Worm (Caenorhabditis elegans) whole organism, young adult: ENCODE results near the gene atp-4.

Experiments
- F39B2.1 ChIP-seq: fragments of 200-800 bp; sonication (Bioruptor generic); IDR thresholded peaks from 2 replicates; pipeline ENCODE4 v1.3.6; 2022; ENCODE audit warnings: missing genetic modification reagents, missing genetic modification characterization, missing compliant biosample characterization
- F57C9.4 ChIP-seq: sonication (generic microtip); optimal IDR thresholded peaks from 2 replicates; lab custom pipeline; 2017; ENCODE audit warnings: mild to moderate bottlenecking, missing genetic modification characterization, missing compliant biosample characterization
- K11D2.4 ChIP-seq: fragments of 200-800 bp; sonication (Bioruptor generic); IDR thresholded peaks from 2 replicates; pipeline ENCODE4 v1.3.6; 2022; ENCODE audit warnings: missing genetic modification reagents, missing genetic modification characterization, missing compliant biosample characterization
- ama-1 ChIP-seq, 3 experiments: fragments of 150-350 bp in 1 of 3; sonication (generic microtip) in 2 of 3; optimal IDR thresholded peaks; 2 replicates each; lab custom pipeline; 2014 to 2018; ENCODE audit warnings: missing biosample characterization in 2 of 3, missing genetic modification characterization in 2 of 3, missing genetic modification reagents in 2 of 3
- egl-44 ChIP-seq: fragments of 200-800 bp; sonication (Bioruptor generic); IDR thresholded peaks from 2 replicates; pipeline ENCODE4 v1.3.6; 2022; ENCODE audit warnings: missing genetic modification reagents, missing genetic modification characterization, missing compliant biosample characterization
- madf-10 ChIP-seq: sonication (generic microtip); optimal IDR thresholded peaks from 2 replicates; lab custom pipeline; 2016; ENCODE audit warnings: mild to moderate bottlenecking, missing genetic modification characterization, missing compliant biosample characterization
- mel-28 ChIP-seq: sonication (generic microtip); optimal IDR thresholded peaks from 2 replicates; lab custom pipeline; 2016; ENCODE audit warnings: borderline replicate concordance, mild to moderate bottlenecking, missing genetic modification characterization, missing compliant biosample characterization
- mes-4 ChIP-seq: sonication (generic microtip); optimal IDR thresholded peaks from 2 replicates; lab custom pipeline; 2016; ENCODE audit warnings: missing genotype, missing genetic modification characterization, missing compliant biosample characterization

DNA sequence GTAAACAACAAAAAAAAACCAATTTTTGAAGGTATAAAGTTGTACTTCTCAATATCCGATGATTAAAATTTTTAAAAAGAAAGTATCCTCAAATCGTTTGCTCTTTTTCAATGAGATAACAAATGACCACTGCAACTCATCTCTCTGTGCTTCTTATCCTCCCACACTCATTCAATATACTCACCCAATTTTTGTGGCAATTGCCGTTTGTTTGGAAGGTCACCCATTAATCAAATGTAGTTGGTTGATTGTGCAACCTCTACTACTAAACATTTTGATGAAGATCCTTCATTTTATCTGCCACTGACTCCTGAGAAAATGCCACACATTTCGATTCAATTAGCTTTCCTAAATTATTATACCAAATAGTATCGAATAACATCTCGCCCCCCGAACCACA, 40.8 kb upstream of the atp-4 start:
- TF ChIP-seq egl-44 (GFP tag; lab: Robert Waterston, UW) (no peak), mes-4 (tag; lab: Kevin White, UChicago) (no peak), F57C9.4 (tag; lab: Kevin White, UChicago) (no peak), F39B2.1 (GFP tag; lab: Robert Waterston, UW) (no peak), K11D2.4 (no peak), ama-1 (optimal IDR thresholded peaks at IDR 0.05; lab: Kevin White, UChicago) (no peak), ama-1 (GFP tag; optimal IDR thresholded peaks at IDR 0.05; lab: Kevin White, UChicago) (no peak), madf-10 (tag; lab: Kevin White, UChicago) (no peak), mel-28 (tag; lab: Kevin White, UChicago) (no peak)
